Worm (Caenorhabditis elegans) whole organism, late embryonic: ENCODE results near the gene odr-8.

ENCODE experiments used
- C38D4.7 ChIP-seq: fragments of 200-800 bp; sonication (Bioruptor generic); optimal IDR thresholded peaks from 2 replicates; lab custom pipeline; 2018; ENCODE audit warnings: mild to moderate bottlenecking, missing genetic modification characterization, moderate library complexity, missing compliant biosample characterization
- ama-1 ChIP-seq: fragments of 150-350 bp; optimal IDR thresholded peaks from 2 replicates; lab custom pipeline; 2014
- ceh-30 ChIP-seq: fragments of 150-350 bp; optimal IDR thresholded peaks from 2 replicates; lab custom pipeline; 2014; ENCODE audit warnings: missing biosample characterization, missing genetic modification characterization
- ceh-34 ChIP-seq: sonication (generic microtip); optimal IDR thresholded peaks from 2 replicates; lab custom pipeline; 2016; ENCODE audit warnings: mild to moderate bottlenecking, missing genetic modification characterization, missing compliant biosample characterization
- dmd-4 ChIP-seq: sonication (generic microtip); optimal IDR thresholded peaks from 2 replicates; lab custom pipeline; 2016; ENCODE audit warnings: borderline replicate concordance, missing genetic modification characterization, missing compliant biosample characterization
- ets-4 ChIP-seq: sonication (generic microtip); optimal IDR thresholded peaks from 2 replicates; lab custom pipeline; 2016; ENCODE audit warnings: missing genetic modification characterization, missing compliant biosample characterization
- lim-6 ChIP-seq: sonication (generic microtip); optimal IDR thresholded peaks from 2 replicates; lab custom pipeline; 2016; ENCODE audit warnings: missing genetic modification characterization, missing compliant biosample characterization
- pha-4 ChIP-seq: fragments of 150-350 bp; optimal IDR thresholded peaks from 2 replicates; lab custom pipeline; 2018; ENCODE audit warnings: missing biosample characterization, missing genetic modification reagents, missing genetic modification characterization
- pqm-1 ChIP-seq: sonication (generic microtip); optimal IDR thresholded peaks from 2 replicates; lab custom pipeline; 2016; ENCODE audit warnings: missing genetic modification characterization, missing compliant biosample characterization
- unc-3 ChIP-seq, 2 experiments: fragments of 200-800 bp in 1 of 2; sonication (Bioruptor generic) in 1 of 2; sonication (generic microtip) in 1 of 2; conservative IDR thresholded peaks in 1 of 2; optimal IDR thresholded peaks in 1 of 2; 2 replicates each; pipeline versions ENCODE4 v1.3.6 to Lab custom; 2016 to 2022; ENCODE audit warnings: missing compliant biosample characterization in 2 of 2, missing genetic modification characterization in 2 of 2, missing genetic modification reagents in 1 of 2

The odr-8 gene

DNA sequence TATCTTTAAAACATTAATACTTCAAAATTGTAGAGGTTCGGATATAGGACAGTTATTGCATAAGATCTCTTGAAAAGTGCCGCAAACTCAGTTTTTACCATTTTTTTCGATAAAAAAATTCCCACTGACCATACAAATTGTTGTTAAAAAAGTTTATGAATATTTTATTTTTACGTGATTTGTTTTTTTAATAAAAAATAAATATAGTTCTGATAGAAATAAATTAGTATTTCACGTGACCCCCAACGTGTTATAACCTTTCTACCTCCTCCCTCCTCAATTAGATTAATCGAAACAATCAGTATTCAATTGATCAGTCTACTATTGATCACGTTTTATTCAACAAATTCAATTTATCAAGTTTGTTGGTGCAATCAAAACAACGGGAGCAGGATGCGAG, 51.1 kb downstream of the odr-8 start, which contains the start of gene C01G5.4:
Gene C01G5.4, plus strand, starts transcription at position 301 of the 400 bp plus-strand sequence.
- TF ChIP-seq dmd-4 (tag; lab: Kevin White, UChicago) (no peak), ceh-30 (tag; lab: Kevin White, UChicago) (no peak), lim-6 (tag; lab: Kevin White, UChicago) (no peak), ets-4 (tag; lab: Kevin White, UChicago) (no peak), unc-3 (GFP tag; conservative IDR thresholded peaks at IDR 0.05; lab: Robert Waterston, UW) (no peak), unc-3 (tag; optimal IDR thresholded peaks at IDR 0.05; lab: Kevin White, UChicago) (no peak), C38D4.7 (GFP tag; lab: Kevin White, UChicago) (no peak), pqm-1 (tag; lab: Kevin White, UChicago) (no peak), pha-4 (tag; lab: Kevin White, UChicago) (no peak), ceh-34 (no peak), ama-1 (no peak)
- TF ChIP-seq, all 69 proteins: peak for 0
